Fruit fly (Drosophila melanogaster) whole organism, prepupa: ENCODE results near the gene CG7601.

Experiments
- CG10631 ChIP-seq: fragments of 200-800 bp; sonication (Bioruptor generic); optimal IDR thresholded peaks from 2 replicates; lab custom pipeline; 2016; ENCODE audit warnings: missing biosample characterization, missing genetic modification characterization
- CG11762 ChIP-seq: fragments of 200-800 bp; sonication (Bioruptor generic); optimal IDR thresholded peaks from 3 replicates; lab custom pipeline; 2016; ENCODE audit warnings: missing biosample characterization, missing genetic modification characterization; ENCODE audit not compliant: insufficient read depth
- CG11902 ChIP-seq: fragments of 200-800 bp; sonication (Bioruptor generic); optimal IDR thresholded peaks from 3 replicates; lab custom pipeline; 2016; ENCODE audit warnings: missing biosample characterization, missing genetic modification characterization
- CG1621 ChIP-seq: fragments of 200-800 bp; sonication (Bioruptor generic); optimal IDR thresholded peaks from 3 replicates; lab custom pipeline; 2018; ENCODE audit warnings: missing biosample characterization, mild to moderate bottlenecking, missing genetic modification characterization
- CG16779 ChIP-seq: fragments of 200-800 bp; sonication (Bioruptor generic); optimal IDR thresholded peaks from 3 replicates; lab custom pipeline; 2017; ENCODE audit warnings: missing biosample characterization, mild to moderate bottlenecking, missing genetic modification characterization
- CG3032 ChIP-seq: fragments of 200-800 bp; optimal IDR thresholded peaks from 2 replicates; lab custom pipeline; 2019; ENCODE audit warnings: missing biosample characterization, mild to moderate bottlenecking, missing genetic modification characterization, moderate library complexity
- CG31627 ChIP-seq: fragments of 200-800 bp; sonication (Bioruptor generic); optimal IDR thresholded peaks from 3 replicates; lab custom pipeline; 2016; ENCODE audit warnings: missing biosample characterization, missing genetic modification characterization
- CG32006 ChIP-seq: fragments of 200-800 bp; sonication (Bioruptor generic); optimal IDR thresholded peaks from 3 replicates; lab custom pipeline; 2017; ENCODE audit warnings: missing biosample characterization, mild to moderate bottlenecking, missing genetic modification characterization
- CG4318 ChIP-seq: fragments of 200-800 bp; sonication (Bioruptor generic); optimal IDR thresholded peaks from 3 replicates; lab custom pipeline; 2017; ENCODE audit warnings: missing biosample characterization, mild to moderate bottlenecking, missing genetic modification characterization
- CG6276 ChIP-seq: fragments of 200-800 bp; sonication (Bioruptor generic); optimal IDR thresholded peaks from 2 replicates; lab custom pipeline; 2017; ENCODE audit warnings: missing biosample characterization, mild to moderate bottlenecking, missing genetic modification characterization
- CG6808 ChIP-seq: fragments of 200-800 bp; sonication (Bioruptor generic); optimal IDR thresholded peaks from 3 replicates; lab custom pipeline; 2017; ENCODE audit warnings: missing biosample characterization, missing genetic modification characterization, mild to moderate bottlenecking, moderate library complexity, missing genetic modification reagents
- CG6854 ChIP-seq: fragments of 200-800 bp; sonication (Bioruptor generic); optimal IDR thresholded peaks from 2 replicates; lab custom pipeline; 2017; ENCODE audit warnings: missing biosample characterization, mild to moderate bottlenecking, missing genetic modification characterization
- CG7368 ChIP-seq: fragments of 200-800 bp; sonication (Bioruptor generic); optimal IDR thresholded peaks from 3 replicates; lab custom pipeline; 2016; ENCODE audit warnings: missing biosample characterization, missing genetic modification characterization
- CG8632 ChIP-seq: fragments of 200-800 bp; sonication (Bioruptor generic); optimal IDR thresholded peaks from 3 replicates; lab custom pipeline; 2016; ENCODE audit warnings: missing biosample characterization, missing genetic modification characterization
- CG9139 ChIP-seq: fragments of 200-800 bp; sonication (Bioruptor generic); optimal IDR thresholded peaks from 3 replicates; lab custom pipeline; 2017; ENCODE audit warnings: missing biosample characterization, mild to moderate bottlenecking, missing genetic modification characterization
- Eip78C ChIP-seq: fragments of 200-800 bp; sonication (Bioruptor generic); peaks from one replicate; lab custom pipeline; 2016; ENCODE audit warnings: missing biosample characterization, missing genetic modification characterization
- Eip93F ChIP-seq: fragments of 200-800 bp; sonication (Bioruptor generic); optimal IDR thresholded peaks from 2 replicates; lab custom pipeline; 2016; ENCODE audit warnings: missing biosample characterization, mild to moderate bottlenecking, missing genetic modification characterization
- Ets21C ChIP-seq: fragments of 200-800 bp; sonication (Bioruptor generic); optimal IDR thresholded peaks from 3 replicates; lab custom pipeline; 2016; ENCODE audit warnings: missing biosample characterization, missing genetic modification characterization
- Gug ChIP-seq: fragments of 200-800 bp; sonication (Bioruptor generic); IDR thresholded peaks from 2 replicates; pipeline ENCODE4 v1.3.6; 2022; ENCODE audit warnings: missing biosample characterization, missing genetic modification characterization
- Hr39 ChIP-seq: fragments of 200-800 bp; sonication (Bioruptor generic); optimal IDR thresholded peaks from 2 replicates; lab custom pipeline; 2016; ENCODE audit warnings: missing biosample characterization, missing genetic modification characterization
- Hr4 ChIP-seq: fragments of 200-800 bp; sonication (Bioruptor generic); optimal IDR thresholded peaks from 3 replicates; lab custom pipeline; 2016; ENCODE audit warnings: missing biosample characterization, missing genetic modification characterization
- Lpt ChIP-seq: fragments of 200-800 bp; sonication (Bioruptor generic); optimal IDR thresholded peaks from 3 replicates; lab custom pipeline; 2016; ENCODE audit warnings: missing biosample characterization, missing genetic modification characterization
- Met ChIP-seq: fragments of 200-800 bp; sonication (Bioruptor generic); optimal IDR thresholded peaks from 3 replicates; lab custom pipeline; 2016; ENCODE audit warnings: missing biosample characterization, missing genetic modification characterization
- Sox102F ChIP-seq: fragments of 200-800 bp; sonication (Bioruptor generic); optimal IDR thresholded peaks from 2 replicates; lab custom pipeline; 2016; ENCODE audit warnings: missing biosample characterization, mild to moderate bottlenecking, missing genetic modification characterization
- Sox14 ChIP-seq: fragments of 200-800 bp; sonication (Bioruptor generic); optimal IDR thresholded peaks from 3 replicates; lab custom pipeline; 2016; ENCODE audit warnings: missing biosample characterization, missing genetic modification characterization
- Sox15 ChIP-seq: fragments of 200-800 bp; sonication (Bioruptor generic); optimal IDR thresholded peaks from 3 replicates; lab custom pipeline; 2016; ENCODE audit warnings: missing biosample characterization, missing genetic modification characterization
- acj6 ChIP-seq: fragments of 200-800 bp; sonication (Bioruptor generic); optimal IDR thresholded peaks from 3 replicates; lab custom pipeline; 2016; ENCODE audit warnings: missing biosample characterization, missing genetic modification characterization
- cyc ChIP-seq: fragments of 200-800 bp; sonication (Bioruptor generic); optimal IDR thresholded peaks from 3 replicates; lab custom pipeline; 2016; ENCODE audit warnings: missing biosample characterization, missing genetic modification characterization
- dsx ChIP-seq: fragments of 200-800 bp; optimal IDR thresholded peaks from 3 replicates; lab custom pipeline; 2019; ENCODE audit warnings: missing biosample characterization, mild to moderate bottlenecking, missing genetic modification characterization, moderate library complexity; ENCODE audit not compliant: poor library complexity, severe bottlenecking
- eg ChIP-seq: fragments of 200-800 bp; sonication (Bioruptor generic); IDR thresholded peaks from 3 replicates; pipeline ENCODE4 v1.3.6; 2022; ENCODE audit warnings: missing biosample characterization, missing genetic modification characterization
- fd59A ChIP-seq: fragments of 200-800 bp; sonication (Bioruptor generic); optimal IDR thresholded peaks from 2 replicates; lab custom pipeline; 2017; ENCODE audit warnings: missing biosample characterization, mild to moderate bottlenecking, missing genetic modification characterization, missing genetic modification reagents
- fd85E ChIP-seq: fragments of 200-800 bp; sonication (Bioruptor generic); optimal IDR thresholded peaks from 3 replicates; lab custom pipeline; 2016; ENCODE audit warnings: missing biosample characterization, missing genetic modification characterization
- fkh ChIP-seq: fragments of 200-800 bp; sonication (Bioruptor generic); optimal IDR thresholded peaks from 3 replicates; lab custom pipeline; 2017; ENCODE audit warnings: missing biosample characterization, mild to moderate bottlenecking, missing genetic modification characterization, moderate library complexity
- lz ChIP-seq: fragments of 200-800 bp; sonication (Bioruptor generic); optimal IDR thresholded peaks from 3 replicates; lab custom pipeline; 2016; ENCODE audit warnings: missing biosample characterization, missing genetic modification characterization
- salr ChIP-seq, 2 experiments: fragments of 200-800 bp; sonication (Bioruptor generic); optimal IDR thresholded peaks; 3 replicates each; lab custom pipeline; 2016 to 2018; ENCODE audit warnings: missing biosample characterization in 2 of 2, missing genetic modification characterization in 2 of 2, mild to moderate bottlenecking in 1 of 2
- spab ChIP-seq: fragments of 200-800 bp; sonication (Bioruptor generic); optimal IDR thresholded peaks from 2 replicates; lab custom pipeline; 2017; ENCODE audit warnings: missing biosample characterization, mild to moderate bottlenecking, missing genetic modification characterization, missing genetic modification reagents
- ss ChIP-seq, 2 experiments: fragments of 200-800 bp; sonication (Bioruptor generic); optimal IDR thresholded peaks; 2 replicates in 1 of 2; 3 replicates in 1 of 2; lab custom pipeline; 2017 to 2018; ENCODE audit warnings: mild to moderate bottlenecking in 2 of 2, missing biosample characterization in 2 of 2, missing genetic modification characterization in 2 of 2, moderate library complexity in 1 of 2
- svp ChIP-seq: fragments of 200-800 bp; sonication (Bioruptor generic); peaks from one replicate; lab custom pipeline; 2016; ENCODE audit warnings: missing biosample characterization, missing genetic modification characterization

Gene CG7601

DNA sequence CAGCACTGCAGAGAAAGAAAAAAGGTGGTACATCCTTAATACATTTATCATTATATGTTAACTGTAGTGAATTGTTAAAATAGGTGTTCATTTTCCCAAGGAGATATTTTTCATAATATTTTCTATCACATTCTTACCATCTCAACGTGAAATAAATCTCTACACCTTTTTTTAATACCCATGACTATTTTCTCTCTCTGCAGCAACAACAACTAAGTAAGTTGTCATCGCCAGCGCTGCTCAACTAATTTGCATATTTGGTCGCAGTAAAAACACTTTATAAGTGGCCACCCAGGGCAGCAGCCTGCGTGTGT lies 46.0 kb downstream of the CG7601 start (continued):
- TF ChIP-seq CG10631 (GFP tag; lab: Kevin White, UChicago) (peak; percentile 35), CG4318 (GFP tag; lab: Kevin White, UChicago) (peak; percentile 24), acj6 (GFP tag; lab: Kevin White, UChicago) (peak; percentile 35), salr (GFP tag; optimal IDR thresholded peaks at IDR 0.05; lab: Kevin White, UChicago) (peak in 1 of 2 experiments; percentile 37), ss (GFP tag; optimal IDR thresholded peaks at IDR 0.05; lab: Kevin White, UChicago) (no peak), CG9139 (GFP tag; lab: Kevin White, UChicago) (no peak), Eip93F (no peak), CG11902 (GFP tag; lab: Kevin White, UChicago) (peak; percentile 32), CG7368 (GFP tag; lab: Kevin White, UChicago) (no peak), Hr39 (GFP tag; lab: Kevin White, UChicago) (peak; percentile 31), Met (peak; percentile 49), lz (GFP tag; lab: Kevin White, UChicago) (peak; percentile 31), CG1621 (tag; lab: Kevin White, UChicago) (peak; percentile 52), CG16779 (tag; lab: Kevin White, UChicago) (no peak), Ets21C (GFP tag; lab: Kevin White, UChicago) (no peak), fd59A (GFP tag; lab: Kevin White, UChicago) (peak; percentile 55), fd85E (GFP tag; lab: Kevin White, UChicago) (no peak), CG11762 (GFP tag; lab: Kevin White, UChicago) (no peak), Lpt (GFP tag; lab: Kevin White, UChicago) (no peak), CG6854 (GFP tag; lab: Kevin White, UChicago) (no peak), Sox15 (GFP tag; lab: Kevin White, UChicago) (peak; percentile 16), Sox102F (no peak), spab (GFP tag; lab: Kevin White, UChicago) (peak; percentile 37), CG8632 (GFP tag; lab: Kevin White, UChicago) (peak; percentile 31), Gug (GFP tag; lab: Robert Waterston, UW) (no peak), CG6276 (GFP tag; lab: Kevin White, UChicago) (peak; percentile 36), dsx (no peak), CG3032 (peak; percentile 61), Eip78C (GFP tag; lab: Kevin White, UChicago) (peak; percentile 90), CG31627 (GFP tag; lab: Kevin White, UChicago) (peak; percentile 36), Hr4 (GFP tag; lab: Kevin White, UChicago) (peak; percentile 58), cyc (GFP tag; lab: Kevin White, UChicago) (peak; percentile 30), CG32006 (GFP tag; lab: Kevin White, UChicago) (peak; percentile 63), Sox14 (peak; percentile 49), CG6808 (GFP tag; lab: Kevin White, UChicago) (peak; percentile 6), eg (GFP tag; lab: Robert Waterston, UW) (peak; percentile 44; the same call in 1 of the 3 replicates)

DNA sequence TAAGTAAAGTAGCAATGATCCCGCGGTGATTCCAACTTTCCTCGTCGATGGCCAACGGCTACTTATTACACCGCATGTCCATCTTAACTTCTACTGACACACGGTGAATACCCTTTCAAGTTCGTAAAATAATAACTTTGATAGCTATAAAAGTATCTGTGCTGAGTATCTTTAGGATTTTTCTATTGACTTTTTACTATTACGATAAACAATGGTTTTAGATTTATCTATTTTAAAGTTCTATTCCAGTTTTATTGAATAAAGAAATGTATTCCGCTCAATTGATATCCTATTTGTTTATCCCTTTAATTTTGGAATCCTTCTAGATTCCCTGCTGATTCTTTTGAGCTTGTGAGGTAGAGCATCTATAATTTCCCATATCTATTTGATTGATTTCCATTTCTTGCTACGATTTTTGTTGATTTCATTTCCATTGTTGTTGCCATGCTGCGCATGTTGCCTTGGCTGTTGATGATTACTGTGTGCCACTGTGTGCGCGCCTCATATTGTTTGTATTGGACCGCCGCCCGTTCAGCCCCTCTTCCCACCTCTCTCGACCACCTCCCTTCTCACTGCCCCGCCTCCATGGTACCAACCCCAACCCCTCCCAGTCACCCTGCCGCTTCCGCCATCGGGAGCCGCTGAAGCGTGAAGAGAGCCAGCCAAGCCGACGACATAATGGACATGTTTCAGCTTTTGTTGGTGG lies 46.6 kb downstream of the CG7601 start:
- TF ChIP-seq Sox102F, result no peak
- peak; percentile 78 for TF ChIP-seq svp (GFP tag; lab: Kevin White, UChicago)
- no peak for TF ChIP-seq CG11902 (GFP tag; lab: Kevin White, UChicago)
- TF ChIP-seq CG32006 (GFP tag; lab: Kevin White, UChicago), result peak; percentile 12
- TF ChIP-seq fkh (GFP tag; lab: Kevin White, UChicago), result peak; percentile 5
- TF ChIP-seq Eip78C (GFP tag; lab: Kevin White, UChicago), result peak; percentile 52
- peak; percentile 38 for TF ChIP-seq dsx
- TF ChIP-seq, all 60 proteins: peak for 5
